Worm (Caenorhabditis elegans) whole organism, mixed stage, embryonic: ENCODE measurements around the gene pat-9.
A peak's percentile ranks its signal among the peaks of the same experiment; 100 is the strongest.

ENCODE experiments used
- bed-3 ChIP-seq: fragments of 200-800 bp; sonication (Bioruptor generic); optimal IDR thresholded peaks from 3 replicates; lab custom pipeline; 2018; ENCODE audit warnings: mild to moderate bottlenecking, missing genetic modification characterization, moderate library complexity, missing compliant biosample characterization
- blmp-1 ChIP-seq: fragments of 150-350 bp; optimal IDR thresholded peaks from 2 replicates; lab custom pipeline; 2014; ENCODE audit warnings: missing biosample characterization, missing genetic modification characterization
- ceh-39 ChIP-seq: fragments of 150-350 bp; optimal IDR thresholded peaks from 2 replicates; lab custom pipeline; 2014; ENCODE audit warnings: missing biosample characterization, missing genetic modification characterization
- ceh-43 ChIP-seq: fragments of 200-800 bp; sonication (Bioruptor generic); optimal IDR thresholded peaks from 2 replicates; lab custom pipeline; 2018; ENCODE audit warnings: mild to moderate bottlenecking, missing genetic modification characterization, moderate library complexity, missing compliant biosample characterization
- ceh-83 ChIP-seq: fragments of 200-800 bp; sonication (Bioruptor generic); optimal IDR thresholded peaks from 2 replicates; lab custom pipeline; 2018; ENCODE audit warnings: mild to moderate bottlenecking, missing genetic modification characterization, missing compliant biosample characterization
- ces-1 ChIP-seq: fragments of 150-350 bp; optimal IDR thresholded peaks from 2 replicates; lab custom pipeline; 2014; ENCODE audit warnings: missing biosample characterization, missing genetic modification reagents, missing genetic modification characterization
- cnd-1 ChIP-seq: fragments of 200-800 bp; sonication (Bioruptor generic); optimal IDR thresholded peaks from 2 replicates; lab custom pipeline; 2018; ENCODE audit warnings: mild to moderate bottlenecking, missing genetic modification characterization, missing compliant biosample characterization
- drap-1 ChIP-seq: fragments of 200-800 bp; sonication (Bioruptor generic); optimal IDR thresholded peaks from 3 replicates; lab custom pipeline; 2018; ENCODE audit warnings: mild to moderate bottlenecking, missing genetic modification characterization, missing compliant biosample characterization
- elt-1 ChIP-seq: sonication (generic microtip); optimal IDR thresholded peaks from 2 replicates; lab custom pipeline; 2017; ENCODE audit warnings: missing genetic modification characterization, mild to moderate bottlenecking, missing compliant biosample characterization, antibody characterized with exemption, moderate library complexity, borderline replicate concordance; ENCODE audit not compliant: insufficient read depth
- elt-3 ChIP-seq: fragments of 150-350 bp; optimal IDR thresholded peaks from 2 replicates; lab custom pipeline; 2014; ENCODE audit warnings: missing biosample characterization, missing genetic modification characterization
- flh-1 ChIP-seq: fragments of 200-800 bp; sonication (Bioruptor generic); optimal IDR thresholded peaks from 2 replicates; lab custom pipeline; 2018; ENCODE audit warnings: mild to moderate bottlenecking, missing genetic modification characterization, moderate library complexity, missing compliant biosample characterization
- ham-2 ChIP-seq: fragments of 200-800 bp; sonication (Bioruptor generic); optimal IDR thresholded peaks from 2 replicates; lab custom pipeline; 2018; ENCODE audit warnings: mild to moderate bottlenecking, missing genetic modification characterization, missing compliant biosample characterization
- hlh-1 ChIP-seq: fragments of 150-350 bp; optimal IDR thresholded peaks from 2 replicates; lab custom pipeline; 2014; ENCODE audit warnings: missing biosample characterization, missing genetic modification reagents, missing genetic modification characterization
- lin-32 ChIP-seq: fragments of 200-800 bp; sonication (Bioruptor generic); optimal IDR thresholded peaks from 2 replicates; lab custom pipeline; 2018; ENCODE audit warnings: mild to moderate bottlenecking, missing genetic modification characterization, missing compliant biosample characterization
- lsy-2 ChIP-seq: fragments of 150-350 bp; optimal IDR thresholded peaks from 2 replicates; lab custom pipeline; 2014; ENCODE audit warnings: missing biosample characterization, missing genetic modification characterization
- mab-5 ChIP-seq: fragments of 150-350 bp; optimal IDR thresholded peaks from 2 replicates; lab custom pipeline; 2014; ENCODE audit warnings: missing biosample characterization, missing genetic modification characterization
- mep-1 ChIP-seq: fragments of 150-350 bp; optimal IDR thresholded peaks from 2 replicates; lab custom pipeline; 2017; ENCODE audit warnings: missing biosample characterization, missing genetic modification reagents, missing genetic modification characterization, inconsistent platforms
- mls-2 ChIP-seq: sonication (generic microtip); optimal IDR thresholded peaks from 2 replicates; lab custom pipeline; 2016; ENCODE audit warnings: mild to moderate bottlenecking, missing genetic modification characterization, moderate library complexity, missing compliant biosample characterization
- nhr-12 ChIP-seq: fragments of 150-350 bp; optimal IDR thresholded peaks from 2 replicates; lab custom pipeline; 2014; ENCODE audit warnings: missing biosample characterization, missing genetic modification characterization
- nhr-237 ChIP-seq: fragments of 150-350 bp; optimal IDR thresholded peaks from 2 replicates; lab custom pipeline; 2014; ENCODE audit warnings: missing biosample characterization, missing genetic modification characterization
- nhr-76 ChIP-seq: sonication (generic microtip); optimal IDR thresholded peaks from 2 replicates; lab custom pipeline; 2017; ENCODE audit warnings: missing biosample characterization, missing genetic modification characterization
- pha-4 ChIP-seq: fragments of 150-350 bp; optimal IDR thresholded peaks from 2 replicates; lab custom pipeline; 2018; ENCODE audit warnings: missing biosample characterization, missing genetic modification reagents, missing genetic modification characterization
- sem-2 ChIP-seq: fragments of 200-800 bp; sonication (Bioruptor generic); optimal IDR thresholded peaks from 2 replicates; lab custom pipeline; 2018; ENCODE audit warnings: mild to moderate bottlenecking, missing genetic modification characterization, missing compliant biosample characterization
- snpc-4 ChIP-seq: fragments of 150-350 bp; optimal IDR thresholded peaks from 2 replicates; lab custom pipeline; 2014; ENCODE audit warnings: missing biosample characterization, missing genetic modification characterization
- sptf-1 ChIP-seq: sonication (generic microtip); optimal IDR thresholded peaks from 2 replicates; lab custom pipeline; 2017; ENCODE audit warnings: mild to moderate bottlenecking, missing genetic modification characterization, moderate library complexity, missing compliant biosample characterization
- tbx-8 ChIP-seq: fragments of 200-800 bp; sonication (Bioruptor generic); optimal IDR thresholded peaks from 2 replicates; lab custom pipeline; 2018; ENCODE audit warnings: mild to moderate bottlenecking, missing genetic modification characterization, moderate library complexity, missing compliant biosample characterization
- unc-120 ChIP-seq: sonication (generic microtip); optimal IDR thresholded peaks from 2 replicates; lab custom pipeline; 2017; ENCODE audit warnings: missing genetic modification characterization, missing compliant biosample characterization; ENCODE audit not compliant: poor library complexity, severe bottlenecking
- unc-62 ChIP-seq: fragments of 150-350 bp; optimal IDR thresholded peaks from 2 replicates; lab custom pipeline; 2014; ENCODE audit warnings: missing biosample characterization, missing genetic modification reagents, missing genetic modification characterization
- zip-8 ChIP-seq: fragments of 150-350 bp; optimal IDR thresholded peaks from 2 replicates; lab custom pipeline; 2014; ENCODE audit warnings: missing biosample characterization, missing genetic modification characterization
- ztf-11 ChIP-seq: fragments of 150-350 bp; optimal IDR thresholded peaks from 2 replicates; lab custom pipeline; 2014; ENCODE audit warnings: missing biosample characterization, missing genetic modification characterization

pat-9 gene

ce11 chrX:16546135-16546534 lies 9.4 kb downstream of the pat-9 start:
- TF ChIP-seq lsy-2 (tag; lab: Kevin White, UChicago) (no peak), mls-2 (tag; lab: Kevin White, UChicago) (no peak), bed-3 (no peak), ztf-11 (no peak), sem-2 (GFP tag; lab: Kevin White, UChicago) (no peak), ces-1 (GFP tag; lab: Kevin White, UChicago) (no peak), pha-4 (tag; lab: Kevin White, UChicago) (no peak), snpc-4 (tag; lab: Kevin White, UChicago) (no peak), ceh-39 (tag; lab: Kevin White, UChicago) (no peak), nhr-76 (no peak), lin-32 (no peak), nhr-12 (no peak)
- TF ChIP-seq, all 35 proteins: peak for 0

- TF ChIP-seq mab-5 (tag; lab: Kevin White, UChicago) (no peak), unc-120 (tag; lab: Kevin White, UChicago) (no peak), ceh-39 (tag; lab: Kevin White, UChicago) (no peak), flh-1 (GFP tag; lab: Kevin White, UChicago) (no peak), elt-1 (tag; lab: Kevin White, UChicago) (no peak), blmp-1 (tag; lab: Kevin White, UChicago) (no peak), ces-1 (GFP tag; lab: Kevin White, UChicago) (no peak), ham-2 (no peak)
Observed at ce11 chrX:16548290-16548689, 11.6 kb downstream of the pat-9 start.

- no peak for TF ChIP-seq nhr-237 (tag; lab: Kevin White, UChicago)
- TF ChIP-seq flh-1 (GFP tag; lab: Kevin White, UChicago), result no peak
- no peak for TF ChIP-seq ces-1 (GFP tag; lab: Kevin White, UChicago)
- TF ChIP-seq blmp-1 (tag; lab: Kevin White, UChicago), result no peak
- TF ChIP-seq bed-3, result no peak
- no peak for TF ChIP-seq drap-1
- TF ChIP-seq sem-2 (GFP tag; lab: Kevin White, UChicago), result no peak
- TF ChIP-seq nhr-12, result no peak
- no peak for TF ChIP-seq elt-3 (tag; lab: Kevin White, UChicago)
- TF ChIP-seq unc-62, result no peak
- TF ChIP-seq nhr-76, result no peak
- no peak for TF ChIP-seq unc-120 (tag; lab: Kevin White, UChicago)
- no peak for TF ChIP-seq mep-1 (tag; lab: Kevin White, UChicago)
- TF ChIP-seq hlh-1 (tag; lab: Kevin White, UChicago), result no peak
- TF ChIP-seq ham-2, result no peak
- TF ChIP-seq ceh-43, result no peak
- TF ChIP-seq ceh-39 (tag; lab: Kevin White, UChicago), result no peak
- TF ChIP-seq lsy-2 (tag; lab: Kevin White, UChicago), result no peak
- TF ChIP-seq, all 35 proteins: peak for 0
Observed at ce11 chrX:16550551-16550950, 13.9 kb downstream of the pat-9 start.

ce11 chrX:16551318-16551717 lies 14.6 kb downstream of the pat-9 start:
- TF ChIP-seq ces-1 (GFP tag; lab: Kevin White, UChicago) (no peak), mab-5 (tag; lab: Kevin White, UChicago) (no peak), blmp-1 (tag; lab: Kevin White, UChicago) (no peak), tbx-8 (GFP tag; lab: Kevin White, UChicago) (no peak), nhr-12 (no peak), nhr-237 (tag; lab: Kevin White, UChicago) (no peak), snpc-4 (tag; lab: Kevin White, UChicago) (no peak), drap-1 (no peak), ceh-39 (tag; lab: Kevin White, UChicago) (no peak), zip-8 (no peak), flh-1 (GFP tag; lab: Kevin White, UChicago) (no peak), mep-1 (tag; lab: Kevin White, UChicago) (no peak), lin-32 (no peak), sptf-1 (tag; lab: Kevin White, UChicago) (peak; percentile 47), ztf-11 (no peak), bed-3 (peak; percentile 10), cnd-1 (tag; lab: Kevin White, UChicago) (no peak), ceh-43 (no peak), mls-2 (tag; lab: Kevin White, UChicago) (peak; percentile 42), sem-2 (GFP tag; lab: Kevin White, UChicago) (peak; percentile 16), hlh-1 (tag; lab: Kevin White, UChicago) (no peak), nhr-76 (no peak), lsy-2 (tag; lab: Kevin White, UChicago) (no peak), ceh-83 (GFP tag; lab: Kevin White, UChicago) (peak; percentile 1), elt-3 (tag; lab: Kevin White, UChicago) (no peak)
- TF ChIP-seq, all 35 proteins: peak for 5
